Worm (Caenorhabditis elegans) whole organism, young adult: Measurements from ENCODE around the gene C34B4.3.

Source experiments
- B0035.1 ChIP-seq: sonication (generic microtip); optimal IDR thresholded peaks from 2 replicates; lab custom pipeline; 2016; ENCODE audit warnings: missing genetic modification characterization, mild to moderate bottlenecking, missing compliant biosample characterization, missing genotype, missing genetic modification reagents
- C06A6.2 ChIP-seq: fragments of 200-800 bp; sonication (Bioruptor generic); conservative IDR thresholded peaks from 2 replicates; pipeline ENCODE4 v1.3.6; 2022; ENCODE audit warnings: missing genetic modification characterization, missing compliant biosample characterization
- C17E4.6 ChIP-seq: fragments of 200-800 bp; sonication (Bioruptor generic); IDR thresholded peaks from 2 replicates; pipeline ENCODE4 v1.3.6; 2022; ENCODE audit warnings: missing genetic modification reagents, missing genetic modification characterization, missing compliant biosample characterization
- F10E7.11 ChIP-seq: sonication (generic microtip); optimal IDR thresholded peaks from 2 replicates; lab custom pipeline; 2017; ENCODE audit warnings: mild to moderate bottlenecking, missing genetic modification characterization, moderate library complexity, missing compliant biosample characterization
- F49E8.2 ChIP-seq: sonication (generic microtip); optimal IDR thresholded peaks from 3 replicates; lab custom pipeline; 2017; ENCODE audit warnings: missing genetic modification characterization, mild to moderate bottlenecking, missing compliant biosample characterization, antibody characterized with exemption, moderate library complexity; ENCODE audit not compliant: insufficient read depth
- F52B5.7 ChIP-seq: sonication (generic microtip); optimal IDR thresholded peaks from 2 replicates; lab custom pipeline; 2016; ENCODE audit warnings: mild to moderate bottlenecking, missing genetic modification characterization, missing compliant biosample characterization
- F57C9.4 ChIP-seq: sonication (generic microtip); optimal IDR thresholded peaks from 2 replicates; lab custom pipeline; 2017; ENCODE audit warnings: mild to moderate bottlenecking, missing genetic modification characterization, missing compliant biosample characterization
- Y53G8AR.9 ChIP-seq: fragments of 200-800 bp; sonication (Bioruptor generic); conservative IDR thresholded peaks from 2 replicates; pipeline ENCODE4 v1.3.6; 2022; ENCODE audit warnings: missing genetic modification reagents, missing genetic modification characterization, missing compliant biosample characterization
- ama-1 ChIP-seq, 3 experiments: fragments of 150-350 bp in 1 of 3; sonication (generic microtip) in 2 of 3; optimal IDR thresholded peaks; 2 replicates each; lab custom pipeline; 2014 to 2018; ENCODE audit warnings: missing biosample characterization in 2 of 3, missing genetic modification characterization in 2 of 3, missing genetic modification reagents in 2 of 3
- aptf-2 ChIP-seq: fragments of 200-800 bp; sonication (Bioruptor generic); conservative IDR thresholded peaks from 2 replicates; pipeline ENCODE4 v1.3.6; 2022; ENCODE audit warnings: missing genetic modification reagents, missing genetic modification characterization, missing compliant biosample characterization
- atf-7 ChIP-seq: sonication (generic microtip); optimal IDR thresholded peaks from 2 replicates; lab custom pipeline; 2017; ENCODE audit warnings: mild to moderate bottlenecking, missing genetic modification characterization, missing compliant biosample characterization
- athp-1 ChIP-seq: sonication (generic microtip); optimal IDR thresholded peaks from 2 replicates; lab custom pipeline; 2017; ENCODE audit warnings: mild to moderate bottlenecking, missing genetic modification characterization, missing compliant biosample characterization
- attf-3 ChIP-seq: fragments of 200-800 bp; sonication (Bioruptor generic); conservative IDR thresholded peaks from 2 replicates; pipeline ENCODE4 v1.3.6; 2022; ENCODE audit warnings: missing genetic modification reagents, missing genetic modification characterization, missing compliant biosample characterization
- attf-5 ChIP-seq: fragments of 200-800 bp; sonication (Bioruptor generic); optimal IDR thresholded peaks from 2 replicates; lab custom pipeline; 2018; ENCODE audit warnings: mild to moderate bottlenecking, missing genetic modification characterization, missing compliant biosample characterization
- bed-2 ChIP-seq: fragments of 200-800 bp; sonication (Bioruptor generic); IDR thresholded peaks from 2 replicates; pipeline ENCODE4 v1.3.6; 2022; ENCODE audit warnings: missing genetic modification reagents, missing genetic modification characterization, missing compliant biosample characterization
- ccch-3 ChIP-seq: fragments of 200-800 bp; sonication (Bioruptor generic); optimal IDR thresholded peaks from 2 replicates; lab custom pipeline; 2018; ENCODE audit warnings: mild to moderate bottlenecking, missing genetic modification characterization, missing compliant biosample characterization
- ceh-27 ChIP-seq: fragments of 200-800 bp; sonication (Bioruptor generic); optimal IDR thresholded peaks from 2 replicates; lab custom pipeline; 2018; ENCODE audit warnings: mild to moderate bottlenecking, missing genetic modification characterization, moderate library complexity, missing compliant biosample characterization
- ceh-40 ChIP-seq: fragments of 200-800 bp; sonication (Bioruptor generic); IDR thresholded peaks from 2 replicates; pipeline ENCODE4 v1.3.6; 2022; ENCODE audit warnings: missing genetic modification characterization, missing compliant biosample characterization
- die-1 ChIP-seq: sonication (generic microtip); optimal IDR thresholded peaks from 2 replicates; lab custom pipeline; 2016; ENCODE audit warnings: missing genotype, mild to moderate bottlenecking, missing genetic modification characterization, missing compliant biosample characterization
- dpff-1 ChIP-seq: sonication (generic microtip); optimal IDR thresholded peaks from 2 replicates; lab custom pipeline; 2017; ENCODE audit warnings: mild to moderate bottlenecking, missing genetic modification characterization, missing compliant biosample characterization
- efl-1 ChIP-seq: fragments of 150-350 bp; optimal IDR thresholded peaks from 2 replicates; lab custom pipeline; 2014; ENCODE audit warnings: missing biosample characterization, missing genetic modification reagents, missing genetic modification characterization
- egrh-3 ChIP-seq: fragments of 200-800 bp; sonication (Bioruptor generic); IDR thresholded peaks from 2 replicates; pipeline ENCODE4 v1.3.6; 2022; ENCODE audit warnings: missing genetic modification reagents, missing genetic modification characterization, missing compliant biosample characterization
- fkh-3 ChIP-seq: sonication (generic microtip); optimal IDR thresholded peaks from 2 replicates; lab custom pipeline; 2016; ENCODE audit warnings: mild to moderate bottlenecking, missing genetic modification characterization, missing compliant biosample characterization
- hmg-1.2 ChIP-seq: fragments of 200-800 bp; sonication (Bioruptor generic); IDR thresholded peaks from 2 replicates; pipeline ENCODE4 v1.3.6; 2022; ENCODE audit warnings: missing genetic modification reagents, missing genetic modification characterization, missing compliant biosample characterization
- hmg-20 ChIP-seq: fragments of 200-800 bp; sonication (Bioruptor generic); IDR thresholded peaks from 2 replicates; pipeline ENCODE4 v1.3.6; 2022; ENCODE audit warnings: missing genetic modification reagents, missing genetic modification characterization, missing compliant biosample characterization
- let-526 ChIP-seq: fragments of 200-800 bp; sonication (Bioruptor generic); IDR thresholded peaks from 2 replicates; pipeline ENCODE4 v1.3.6; 2022; ENCODE audit warnings: missing genetic modification reagents, missing genetic modification characterization, missing compliant biosample characterization
- let-607 ChIP-seq, 2 experiments: fragments of 200-800 bp in 1 of 2; sonication (Bioruptor generic) in 1 of 2; sonication (generic microtip) in 1 of 2; optimal IDR thresholded peaks; 2 replicates each; lab custom pipeline; 2016 to 2018; ENCODE audit warnings: mild to moderate bottlenecking in 2 of 2, missing compliant biosample characterization in 2 of 2, missing genetic modification characterization in 2 of 2, moderate library complexity in 2 of 2, missing genotype in 1 of 2
- lin-26 ChIP-seq: fragments of 200-800 bp; sonication (Bioruptor generic); IDR thresholded peaks from 2 replicates; pipeline ENCODE4 v1.3.6; 2022; ENCODE audit warnings: missing genetic modification reagents, missing genetic modification characterization, missing compliant biosample characterization
- lin-54 ChIP-seq: fragments of 200-800 bp; sonication (Bioruptor generic); optimal IDR thresholded peaks from 2 replicates; lab custom pipeline; 2018; ENCODE audit warnings: mild to moderate bottlenecking, missing genetic modification characterization, missing compliant biosample characterization
- madf-10 ChIP-seq: sonication (generic microtip); optimal IDR thresholded peaks from 2 replicates; lab custom pipeline; 2016; ENCODE audit warnings: mild to moderate bottlenecking, missing genetic modification characterization, missing compliant biosample characterization
- madf-6 ChIP-seq: fragments of 200-800 bp; sonication (Bioruptor generic); IDR thresholded peaks from 2 replicates; pipeline ENCODE4 v1.3.6; 2022; ENCODE audit warnings: missing genetic modification reagents, missing genetic modification characterization, missing compliant biosample characterization
- mcd-1 ChIP-seq: fragments of 200-800 bp; sonication (Bioruptor generic); IDR thresholded peaks from 2 replicates; pipeline ENCODE4 v1.3.6; 2022; ENCODE audit warnings: missing genetic modification reagents, missing genetic modification characterization, missing compliant biosample characterization
- mel-28 ChIP-seq: sonication (generic microtip); optimal IDR thresholded peaks from 2 replicates; lab custom pipeline; 2016; ENCODE audit warnings: borderline replicate concordance, mild to moderate bottlenecking, missing genetic modification characterization, missing compliant biosample characterization
- mxl-1 ChIP-seq: sonication (generic microtip); optimal IDR thresholded peaks from 2 replicates; lab custom pipeline; 2016; ENCODE audit warnings: missing genetic modification characterization, missing compliant biosample characterization
- nfya-2 ChIP-seq: fragments of 200-800 bp; sonication (Bioruptor generic); IDR thresholded peaks from 2 replicates; pipeline ENCODE4 v1.3.6; 2022; ENCODE audit warnings: missing genetic modification reagents, missing genetic modification characterization, missing compliant biosample characterization
- nhr-179 ChIP-seq: sonication (generic microtip); optimal IDR thresholded peaks from 2 replicates; lab custom pipeline; 2016; ENCODE audit warnings: mild to moderate bottlenecking, missing genetic modification characterization, missing compliant biosample characterization
- pbrm-1 ChIP-seq: fragments of 200-800 bp; sonication (Bioruptor generic); IDR thresholded peaks from 2 replicates; pipeline ENCODE4 v1.3.6; 2022; ENCODE audit warnings: missing genetic modification reagents, missing genetic modification characterization, missing compliant biosample characterization
- rpc-1 ChIP-seq, 2 experiments: fragments of 150-350 bp in 1 of 2; sonication (generic microtip) in 1 of 2; optimal IDR thresholded peaks; 2 replicates each; lab custom pipeline; 2014 to 2018; ENCODE audit warnings: missing biosample characterization in 1 of 2, missing genetic modification characterization in 1 of 2, missing genetic modification reagents in 1 of 2, missing genotype in 1 of 2
- snpc-1.1 ChIP-seq: sonication (generic microtip); optimal IDR thresholded peaks from 2 replicates; lab custom pipeline; 2017; ENCODE audit warnings: missing genetic modification characterization, mild to moderate bottlenecking, missing compliant biosample characterization, antibody characterized with exemption, moderate library complexity, missing genotype, missing genetic modification reagents; ENCODE audit not compliant: insufficient read depth
- snpc-1.3 ChIP-seq: sonication (generic microtip); optimal IDR thresholded peaks from 2 replicates; lab custom pipeline; 2017; ENCODE audit warnings: missing genetic modification characterization, mild to moderate bottlenecking, missing compliant biosample characterization, antibody characterized with exemption, moderate library complexity, missing genotype, missing genetic modification reagents; ENCODE audit not compliant: insufficient read depth
- sptf-2 ChIP-seq: fragments of 200-800 bp; sonication (Bioruptor generic); optimal IDR thresholded peaks from 2 replicates; lab custom pipeline; 2018; ENCODE audit warnings: mild to moderate bottlenecking, missing genetic modification characterization, missing compliant biosample characterization
- tbp1 ChIP-seq: fragments of 200-800 bp; sonication (Bioruptor generic); optimal IDR thresholded peaks from 2 replicates; lab custom pipeline; 2018; ENCODE audit warnings: mild to moderate bottlenecking, missing genetic modification characterization, missing compliant biosample characterization
- tbx-9 ChIP-seq: sonication (generic microtip); optimal IDR thresholded peaks from 2 replicates; lab custom pipeline; 2016; ENCODE audit warnings: borderline replicate concordance, missing genetic modification characterization, inconsistent platforms, missing compliant biosample characterization
- ztf-22 ChIP-seq: fragments of 200-800 bp; sonication (Bioruptor generic); optimal IDR thresholded peaks from 2 replicates; lab custom pipeline; 2018; ENCODE audit warnings: mild to moderate bottlenecking, missing genetic modification characterization, moderate library complexity, missing compliant biosample characterization
- ztf-26 ChIP-seq: sonication (generic microtip); optimal IDR thresholded peaks from 2 replicates; lab custom pipeline; 2017; ENCODE audit warnings: missing genetic modification characterization, missing compliant biosample characterization
- ztf-28 ChIP-seq: fragments of 200-800 bp; sonication (Bioruptor generic); IDR thresholded peaks from 2 replicates; pipeline ENCODE4 v1.3.6; 2022; ENCODE audit warnings: missing genetic modification reagents, missing genetic modification characterization, missing compliant biosample characterization
- ztf-3 ChIP-seq: fragments of 200-800 bp; sonication (Bioruptor generic); optimal IDR thresholded peaks from 2 replicates; lab custom pipeline; 2018; ENCODE audit warnings: mild to moderate bottlenecking, missing genetic modification characterization, missing compliant biosample characterization

Gene C34B4.3

ce11 chrV:13085917-13086552 lies 15.1 kb upstream of the C34B4.3 start (continued):
- TF ChIP-seq sptf-2 (GFP tag; lab: Kevin White, UChicago) (no peak), ztf-3 (GFP tag; lab: Kevin White, UChicago) (no peak), ztf-26 (no peak), snpc-1.1 (tag; lab: Kevin White, UChicago) (no peak), mcd-1 (GFP tag; lab: Robert Waterston, UW) (peak; percentile 45; the same call in 1 of the 2 replicates), bed-2 (GFP tag; lab: Robert Waterston, UW) (no peak), nhr-179 (no peak), hmg-1.2 (GFP tag; lab: Robert Waterston, UW) (peak; percentile 60; the same call in 1 of the 2 replicates), C17E4.6 (no peak), mxl-1 (tag; lab: Kevin White, UChicago) (no peak), attf-3 (no peak), atf-7 (tag; lab: Kevin White, UChicago) (no peak), hmg-20 (GFP tag; lab: Robert Waterston, UW) (no peak), madf-10 (tag; lab: Kevin White, UChicago) (peak; percentile 46), die-1 (tag; lab: Kevin White, UChicago) (peak; percentile 15), ceh-40 (GFP tag; lab: Robert Waterston, UW) (no peak), efl-1 (GFP tag; lab: Kevin White, UChicago) (no peak), ccch-3 (GFP tag; lab: Kevin White, UChicago) (no peak), pbrm-1 (GFP tag; lab: Robert Waterston, UW) (no peak), F49E8.2 (tag; lab: Kevin White, UChicago) (no peak), mel-28 (tag; lab: Kevin White, UChicago) (no peak), C06A6.2 (GFP tag; lab: Robert Waterston, UW) (0 out of 2 replicates have a peak, but pooled peaks have one; percentile 33), athp-1 (peak; percentile 3), fkh-3 (tag; lab: Kevin White, UChicago) (no peak), ztf-22 (GFP tag; lab: Kevin White, UChicago) (no peak), tbx-9 (tag; lab: Kevin White, UChicago) (no peak), let-526 (no peak), F52B5.7 (peak; percentile 4), Y53G8AR.9 (GFP tag; lab: Robert Waterston, UW) (no peak), ceh-27 (peak; percentile 32), dpff-1 (no peak), F57C9.4 (tag; lab: Kevin White, UChicago) (no peak), madf-6 (no peak), nfya-2 (GFP tag; lab: Robert Waterston, UW) (no peak), lin-54 (GFP tag; lab: Kevin White, UChicago) (no peak), attf-5 (peak; percentile 32), B0035.1 (no peak), rpc-1 (optimal IDR thresholded peaks at IDR 0.05; lab: Kevin White, UChicago) (no peak), rpc-1 (tag; optimal IDR thresholded peaks at IDR 0.05; lab: Kevin White, UChicago) (no peak), let-607 (tag; optimal IDR thresholded peaks at IDR 0.05; lab: Kevin White, UChicago) (peak; percentile 55 to 72), egrh-3 (GFP tag; lab: Robert Waterston, UW) (peak; percentile 54; the same call in 1 of the 2 replicates), tbp1 (peak; percentile 36), aptf-2 (GFP tag; lab: Robert Waterston, UW) (no peak), snpc-1.3 (tag; lab: Kevin White, UChicago) (no peak), ama-1 (optimal IDR thresholded peaks at IDR 0.05; lab: Kevin White, UChicago) (peak; percentile 46), ama-1 (GFP tag; optimal IDR thresholded peaks at IDR 0.05; lab: Kevin White, UChicago) (no peak), lin-26 (0 out of 2 replicates have a peak, but pooled peaks have one; percentile 59), F10E7.11 (no peak), ztf-28 (GFP tag; lab: Robert Waterston, UW) (no peak)
